Fruit fly (Drosophila melanogaster): ENCODE results near the gene by.

- TF ChIP-seq Crg-1 (GFP tag; optimal IDR thresholded peaks at IDR 0.05) (no peak), CG7045 (GFP tag; optimal IDR thresholded peaks at IDR 0.05) (no peak), kay (GFP tag; ENCODE audit: borderline replicate concordance) (no peak), bab1 (GFP tag; optimal IDR thresholded peaks at IDR 0.05) (no peak), CG1620 (GFP tag; optimal IDR thresholded peaks at IDR 0.05) (no peak), ovo (GFP tag; optimal IDR thresholded peaks at IDR 0.05) (no peak), Hr96 (GFP tag; optimal IDR thresholded peaks at IDR 0.05) (no peak), CG5204 (GFP tag; optimal IDR thresholded peaks at IDR 0.05) (no peak), cnc (optimal IDR thresholded peaks at IDR 0.05) (no peak), CG11617 (GFP tag; optimal IDR thresholded peaks at IDR 0.05) (no peak), CG33017 (tag; optimal IDR thresholded peaks at IDR 0.05) (no peak), Mnt (GFP tag; optimal IDR thresholded peaks at IDR 0.05) (no peak), Clk (GFP tag; optimal IDR thresholded peaks at IDR 0.05) (no peak)
Measured at dm6 chr3R:9480396-9480795, 52.4 kb downstream of the by start.

Data from whole organism, adult.